Worm (Caenorhabditis elegans) whole organism, late embryonic: Measurements from ENCODE around the gene cyp-33E2.

Experiments
- C38D4.7 ChIP-seq: fragments of 200-800 bp; sonication (Bioruptor generic); optimal IDR thresholded peaks from 2 replicates; lab custom pipeline; 2018; ENCODE audit warnings: mild to moderate bottlenecking, missing genetic modification characterization, moderate library complexity, missing compliant biosample characterization
- K09A11.1 ChIP-seq: sonication (generic microtip); optimal IDR thresholded peaks from 2 replicates; lab custom pipeline; 2017; ENCODE audit warnings: antibody characterized with exemption, mild to moderate bottlenecking, missing genetic modification characterization, missing compliant biosample characterization; ENCODE audit not compliant: insufficient read depth
- T23F11.4 ChIP-seq: fragments of 200-800 bp; sonication (Bioruptor generic); optimal IDR thresholded peaks from 2 replicates; lab custom pipeline; 2018; ENCODE audit warnings: mild to moderate bottlenecking, missing genetic modification characterization, missing compliant biosample characterization
- ama-1 ChIP-seq: fragments of 150-350 bp; optimal IDR thresholded peaks from 2 replicates; lab custom pipeline; 2014
- ceh-22 ChIP-seq: sonication (generic microtip); optimal IDR thresholded peaks from 2 replicates; lab custom pipeline; 2017; ENCODE audit warnings: missing biosample characterization, missing genetic modification characterization
- ceh-24 ChIP-seq: sonication (generic microtip); optimal IDR thresholded peaks from 2 replicates; lab custom pipeline; 2016; ENCODE audit warnings: mild to moderate bottlenecking, missing genetic modification characterization, missing compliant biosample characterization
- ceh-30 ChIP-seq: fragments of 150-350 bp; optimal IDR thresholded peaks from 2 replicates; lab custom pipeline; 2014; ENCODE audit warnings: missing biosample characterization, missing genetic modification characterization
- ceh-45 ChIP-seq: fragments of 200-800 bp; sonication (Bioruptor generic); IDR thresholded peaks from 2 replicates; pipeline ENCODE4 v1.3.6; 2022; ENCODE audit warnings: missing genetic modification reagents, missing genetic modification characterization, missing compliant biosample characterization
- ceh-48 ChIP-seq: sonication (generic microtip); optimal IDR thresholded peaks from 2 replicates; lab custom pipeline; 2016; ENCODE audit warnings: missing genetic modification characterization, inconsistent platforms, missing compliant biosample characterization
- ceh-6 ChIP-seq: fragments of 200-800 bp; sonication (Bioruptor generic); optimal IDR thresholded peaks from 2 replicates; lab custom pipeline; 2018; ENCODE audit warnings: mild to moderate bottlenecking, missing genetic modification characterization, missing compliant biosample characterization
- che-1 ChIP-seq: sonication (generic microtip); optimal IDR thresholded peaks from 2 replicates; lab custom pipeline; 2016; ENCODE audit warnings: mild to moderate bottlenecking, missing genetic modification characterization, missing compliant biosample characterization
- dmd-4 ChIP-seq: sonication (generic microtip); optimal IDR thresholded peaks from 2 replicates; lab custom pipeline; 2016; ENCODE audit warnings: borderline replicate concordance, missing genetic modification characterization, missing compliant biosample characterization
- elt-2 ChIP-seq: sonication (generic microtip); optimal IDR thresholded peaks from 2 replicates; lab custom pipeline; 2016; ENCODE audit warnings: missing genetic modification reagents, missing genetic modification characterization, missing compliant biosample characterization
- ets-4 ChIP-seq: sonication (generic microtip); optimal IDR thresholded peaks from 2 replicates; lab custom pipeline; 2016; ENCODE audit warnings: missing genetic modification characterization, missing compliant biosample characterization
- fax-1 ChIP-seq: sonication (generic microtip); optimal IDR thresholded peaks from 2 replicates; lab custom pipeline; 2016; ENCODE audit warnings: missing genotype, missing genetic modification characterization, missing compliant biosample characterization
- fkh-10 ChIP-seq: fragments of 150-350 bp; optimal IDR thresholded peaks from 2 replicates; lab custom pipeline; 2014; ENCODE audit warnings: missing biosample characterization, missing genetic modification reagents, missing genetic modification characterization
- hlh-13 ChIP-seq: fragments of 200-800 bp; sonication (Bioruptor generic); optimal IDR thresholded peaks from 2 replicates; lab custom pipeline; 2018; ENCODE audit warnings: mild to moderate bottlenecking, missing genetic modification characterization, missing compliant biosample characterization
- hlh-15 ChIP-seq: sonication (generic microtip); optimal IDR thresholded peaks from 2 replicates; lab custom pipeline; 2016; ENCODE audit warnings: missing genetic modification characterization, missing compliant biosample characterization
- hlh-30 ChIP-seq: sonication (generic microtip); optimal IDR thresholded peaks from 2 replicates; lab custom pipeline; 2017; ENCODE audit warnings: antibody characterized with exemption, missing genetic modification characterization, missing compliant biosample characterization; ENCODE audit not compliant: insufficient read depth
- hlh-6 ChIP-seq: sonication (generic microtip); optimal IDR thresholded peaks from 2 replicates; lab custom pipeline; 2016; ENCODE audit warnings: missing genotype, missing genetic modification characterization, missing compliant biosample characterization
- nfya-1 ChIP-seq: sonication (generic microtip); optimal IDR thresholded peaks from 2 replicates; lab custom pipeline; 2017; ENCODE audit warnings: missing genetic modification characterization, mild to moderate bottlenecking, missing compliant biosample characterization, antibody characterized with exemption, moderate library complexity
- nhr-11 ChIP-seq: fragments of 150-350 bp; optimal IDR thresholded peaks from 2 replicates; lab custom pipeline; 2014; ENCODE audit warnings: missing biosample characterization, missing genetic modification characterization
- npax-4 ChIP-seq: sonication (generic microtip); optimal IDR thresholded peaks from 2 replicates; lab custom pipeline; 2016; ENCODE audit warnings: missing genetic modification characterization, missing compliant biosample characterization
- pat-9 ChIP-seq: fragments of 200-800 bp; sonication (Bioruptor generic); optimal IDR thresholded peaks from 2 replicates; lab custom pipeline; 2018; ENCODE audit warnings: mild to moderate bottlenecking, missing genetic modification characterization, moderate library complexity, missing compliant biosample characterization
- pha-4 ChIP-seq: fragments of 150-350 bp; optimal IDR thresholded peaks from 2 replicates; lab custom pipeline; 2018; ENCODE audit warnings: missing biosample characterization, missing genetic modification reagents, missing genetic modification characterization
- pqm-1 ChIP-seq: sonication (generic microtip); optimal IDR thresholded peaks from 2 replicates; lab custom pipeline; 2016; ENCODE audit warnings: missing genetic modification characterization, missing compliant biosample characterization
- pros-1 ChIP-seq: fragments of 150-350 bp; optimal IDR thresholded peaks from 2 replicates; lab custom pipeline; 2014; ENCODE audit warnings: missing biosample characterization, missing genetic modification reagents, missing genetic modification characterization
- ref-2 ChIP-seq: sonication (generic microtip); optimal IDR thresholded peaks from 2 replicates; lab custom pipeline; 2016; ENCODE audit warnings: missing genetic modification characterization, missing compliant biosample characterization
- sdc-2 ChIP-seq: sonication (generic microtip); optimal IDR thresholded peaks from 2 replicates; lab custom pipeline; 2016; ENCODE audit warnings: missing genotype, missing genetic modification characterization, missing compliant biosample characterization
- syd-9 ChIP-seq: sonication (generic microtip); optimal IDR thresholded peaks from 2 replicates; lab custom pipeline; 2016; ENCODE audit warnings: mild to moderate bottlenecking, missing genetic modification characterization, moderate library complexity, missing compliant biosample characterization
- tbx-7 ChIP-seq: sonication (generic microtip); optimal IDR thresholded peaks from 2 replicates; lab custom pipeline; 2016; ENCODE audit warnings: missing genotype, missing genetic modification characterization, missing compliant biosample characterization
- ttx-3 ChIP-seq: sonication (generic microtip); optimal IDR thresholded peaks from 2 replicates; lab custom pipeline; 2016; ENCODE audit warnings: missing genetic modification reagents, missing genetic modification characterization, missing compliant biosample characterization
- unc-3 ChIP-seq, 2 experiments: fragments of 200-800 bp in 1 of 2; sonication (Bioruptor generic) in 1 of 2; sonication (generic microtip) in 1 of 2; conservative IDR thresholded peaks in 1 of 2; optimal IDR thresholded peaks in 1 of 2; 2 replicates each; pipeline versions ENCODE4 v1.3.6 to Lab custom; 2016 to 2022; ENCODE audit warnings: missing compliant biosample characterization in 2 of 2, missing genetic modification characterization in 2 of 2, missing genetic modification reagents in 1 of 2
- unc-42 ChIP-seq: sonication (generic microtip); optimal IDR thresholded peaks from 2 replicates; lab custom pipeline; 2016; ENCODE audit warnings: missing genotype, missing genetic modification characterization, missing compliant biosample characterization
- ztf-16 ChIP-seq: sonication (generic microtip); optimal IDR thresholded peaks from 2 replicates; lab custom pipeline; 2017; ENCODE audit warnings: missing genetic modification characterization, missing compliant biosample characterization

Gene cyp-33E2

ce11 chrIV:8608934-8609333 is 3.2 kb upstream of the cyp-33E2 start, which contains the start of gene F42A9.6:
Gene F42A9.6, plus strand, starts transcription at chrIV:8609234.
- no peak for TF ChIP-seq K09A11.1 (tag; lab: Kevin White, UChicago)
- no peak for TF ChIP-seq sdc-2 (tag; lab: Kevin White, UChicago)
- no peak for TF ChIP-seq ceh-45 (GFP tag; lab: Robert Waterston, UW)
- TF ChIP-seq fkh-10 (GFP tag; lab: Kevin White, UChicago): no peak
- no peak for TF ChIP-seq ceh-24 (tag; lab: Kevin White, UChicago)
- TF ChIP-seq pha-4 (tag; lab: Kevin White, UChicago): no peak
- no peak for TF ChIP-seq npax-4
- TF ChIP-seq pat-9 (tag; lab: Kevin White, UChicago): no peak
- no peak for TF ChIP-seq ceh-22 (tag; lab: Kevin White, UChicago)
- TF ChIP-seq ceh-6: no peak

DNA sequence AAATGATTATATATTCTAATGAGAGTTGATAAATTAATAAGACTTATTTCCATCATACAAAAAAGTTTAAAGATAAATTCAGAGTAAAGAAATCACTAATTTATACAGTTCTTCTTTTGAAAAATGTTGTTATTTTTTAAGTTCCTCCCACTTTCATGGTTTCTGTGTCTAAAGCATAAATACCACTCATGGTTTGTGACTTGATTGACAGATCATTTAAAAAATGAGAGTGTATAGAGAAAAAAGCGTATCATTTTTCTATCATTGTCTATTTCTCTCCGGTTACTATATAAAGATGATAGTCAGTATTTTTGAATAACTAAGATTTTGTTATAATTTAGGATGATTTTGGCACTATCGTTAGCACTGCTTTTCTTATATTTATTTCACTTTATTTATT is 2.5 kb downstream of the cyp-33E2 start, which contains the start of gene cyp-33E3:
TSS of gene cyp-33E3 (plus strand) at position 316 of the 400 bp plus-strand sequence.
- TF ChIP-seq ref-2 (no peak), pat-9 (tag; lab: Kevin White, UChicago) (no peak), unc-42 (tag; lab: Kevin White, UChicago) (no peak), hlh-30 (tag; lab: Kevin White, UChicago) (no peak), npax-4 (no peak), ceh-22 (tag; lab: Kevin White, UChicago) (no peak), ceh-30 (tag; lab: Kevin White, UChicago) (no peak), hlh-6 (tag; lab: Kevin White, UChicago) (no peak), che-1 (tag; lab: Kevin White, UChicago) (no peak)

ce11 chrIV:8615314-8615713 is 3.2 kb downstream of the cyp-33E2 start:
- TF ChIP-seq nhr-11 (no peak), pqm-1 (tag; lab: Kevin White, UChicago) (no peak), unc-3 (GFP tag; conservative IDR thresholded peaks at IDR 0.05; lab: Robert Waterston, UW) (no peak), unc-3 (tag; optimal IDR thresholded peaks at IDR 0.05; lab: Kevin White, UChicago) (no peak), elt-2 (tag; lab: Kevin White, UChicago) (no peak), syd-9 (tag; lab: Kevin White, UChicago) (no peak), nfya-1 (no peak), ets-4 (tag; lab: Kevin White, UChicago) (no peak), ama-1 (lab: Kevin White, UChicago) (no peak), hlh-13 (GFP tag; lab: Kevin White, UChicago) (no peak), ceh-48 (tag; lab: Kevin White, UChicago) (no peak), ztf-16 (tag; lab: Kevin White, UChicago) (no peak), pros-1 (no peak)
- TF ChIP-seq, all 69 proteins: peak for 0

DNA sequence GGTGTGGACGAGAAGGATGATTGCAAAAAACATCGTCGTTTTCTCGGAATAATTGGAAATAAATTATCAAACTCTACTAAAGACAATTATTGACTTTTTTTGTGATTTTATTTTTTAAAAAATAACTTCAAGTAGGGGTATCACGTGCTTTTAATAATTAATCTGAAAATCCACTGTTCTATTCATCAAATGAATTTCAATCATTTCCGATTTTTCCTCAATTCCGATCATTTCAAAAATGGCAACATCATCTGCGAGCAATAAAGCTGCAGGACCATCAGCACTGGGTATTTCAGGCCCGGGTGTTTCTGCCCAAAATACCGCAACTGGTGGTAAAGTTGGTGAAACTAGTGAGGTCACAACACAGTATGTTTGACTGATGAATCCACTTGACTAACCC is 4.9 kb downstream of the cyp-33E2 start, which contains the start of the genes F42A9.7 and F42A9.3:
TSS of gene F42A9.7 (minus strand) at position 101 of the 400 bp plus-strand sequence.
TSS of gene F42A9.3 (plus strand) at position 214 of the 400 bp plus-strand sequence.
- TF ChIP-seq npax-4 (no peak), hlh-15 (tag; lab: Kevin White, UChicago) (no peak), pros-1 (no peak), fax-1 (tag; lab: Kevin White, UChicago) (no peak), ets-4 (tag; lab: Kevin White, UChicago) (no peak), C38D4.7 (GFP tag; lab: Kevin White, UChicago) (no peak), T23F11.4 (GFP tag; lab: Kevin White, UChicago) (no peak)

- TF ChIP-seq ztf-16 (tag; lab: Kevin White, UChicago) (no peak), tbx-7 (no peak), hlh-13 (GFP tag; lab: Kevin White, UChicago) (no peak), ceh-22 (tag; lab: Kevin White, UChicago) (no peak), ceh-45 (GFP tag; lab: Robert Waterston, UW) (no peak), pqm-1 (tag; lab: Kevin White, UChicago) (no peak), ttx-3 (tag; lab: Kevin White, UChicago) (no peak), C38D4.7 (GFP tag; lab: Kevin White, UChicago) (no peak), elt-2 (tag; lab: Kevin White, UChicago) (no peak), dmd-4 (no peak), fax-1 (tag; lab: Kevin White, UChicago) (no peak), unc-3 (GFP tag; conservative IDR thresholded peaks at IDR 0.05; lab: Robert Waterston, UW) (no peak), unc-3 (tag; optimal IDR thresholded peaks at IDR 0.05; lab: Kevin White, UChicago) (no peak)
Observed at ce11 chrIV:8618698-8619097, 6.6 kb downstream of the cyp-33E2 start, which contains the start of gene F42A9.8. Gene F42A9.8, minus strand, starts transcription at chrIV:8618785.
